Fruit fly (Drosophila melanogaster) S2 (cell line): ENCODE data around the gene Dpm2.

Experiments used
- CG8478 ChIP-seq: fragments of >200 bp; optimal IDR thresholded peaks from 2 replicates; lab custom pipeline; 2018
- CTCF ChIP-seq, 2 experiments: fragments of >200 bp; optimal IDR thresholded peaks; 2 replicates each; lab custom pipeline; 2018

DNA sequence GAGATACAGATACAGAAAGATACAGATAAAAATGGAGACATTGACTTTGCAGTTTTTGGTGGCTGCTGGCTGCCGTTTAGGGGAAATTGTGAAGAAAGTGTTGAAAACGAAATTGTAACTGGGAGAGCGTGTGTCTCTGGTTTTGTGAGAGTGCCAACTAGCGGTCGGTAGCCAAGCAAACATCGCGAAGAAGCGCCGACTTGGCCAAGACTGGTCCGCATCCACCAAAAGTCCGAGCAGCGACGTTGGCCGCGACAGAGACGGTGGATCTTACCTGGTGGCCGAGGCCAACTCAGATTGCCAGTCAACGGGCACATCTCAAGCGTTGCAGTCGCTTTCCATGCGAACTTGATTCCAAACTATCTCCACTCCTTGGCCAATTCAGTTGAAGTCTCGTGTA is 48.6 kb upstream of the Dpm2 start, which contains the start of gene CG14960:
- TF ChIP-seq CG8478 (lab: Kevin White, UChicago) (no peak), CTCF (optimal IDR thresholded peaks at IDR 0.05; lab: Kevin White, UChicago) (no peak)
